Worm (Caenorhabditis elegans) whole organism, early embryonic: Measurements from ENCODE around the gene ttr-21.

Experiments
- F13C5.2 ChIP-seq: sonication (generic microtip); optimal IDR thresholded peaks from 2 replicates; lab custom pipeline; 2017; ENCODE audit warnings: mild to moderate bottlenecking, missing genetic modification characterization, inconsistent platforms, missing compliant biosample characterization
- aly-1 ChIP-seq: sonication (generic microtip); optimal IDR thresholded peaks from 2 replicates; lab custom pipeline; 2016; ENCODE audit warnings: missing genetic modification characterization, missing compliant biosample characterization
- ama-1 ChIP-seq: fragments of 150-350 bp; optimal IDR thresholded peaks from 2 replicates; lab custom pipeline; 2014
- ceh-36 ChIP-seq: sonication (generic microtip); optimal IDR thresholded peaks from 2 replicates; lab custom pipeline; 2016; ENCODE audit warnings: missing genetic modification characterization, inconsistent platforms, missing compliant biosample characterization
- sea-1 ChIP-seq: fragments of 200-800 bp; sonication (Bioruptor generic); conservative IDR thresholded peaks from 2 replicates; pipeline ENCODE4 v1.3.6; 2022; ENCODE audit warnings: missing genetic modification characterization, missing compliant biosample characterization

ce11 chrV:13833951-13834350 lies 20.3 kb downstream of the ttr-21 start, which contains the start of gene srx-129:
- TF ChIP-seq ceh-36 (tag; lab: Kevin White, UChicago) (no peak), aly-1 (tag; lab: Kevin White, UChicago) (no peak), sea-1 (GFP tag; lab: Robert Waterston, UW) (no peak), ama-1 (lab: Kevin White, UChicago) (no peak), F13C5.2 (tag; lab: Kevin White, UChicago) (no peak)
